Fruit fly (Drosophila melanogaster) whole organism, pupa: ENCODE data around the gene Gem2.

Experiments
- CG10348 ChIP-seq: fragments of 200-800 bp; sonication (Bioruptor generic); IDR thresholded peaks from 2 replicates; pipeline ENCODE4 v1.3.6; 2022; ENCODE audit warnings: missing biosample characterization, missing genetic modification characterization
- CG12605 ChIP-seq: fragments of 200-800 bp; sonication (Bioruptor generic); IDR thresholded peaks from 2 replicates; pipeline ENCODE4 v1.3.6; 2022; ENCODE audit warnings: missing biosample characterization, missing genetic modification characterization
- CG13204 ChIP-seq: fragments of 200-800 bp; sonication (Bioruptor generic); optimal IDR thresholded peaks from 2 replicates; lab custom pipeline; 2018; ENCODE audit warnings: missing biosample characterization, mild to moderate bottlenecking, missing genetic modification characterization, moderate library complexity
- CG14655 ChIP-seq: fragments of 200-800 bp; sonication (Bioruptor generic); optimal IDR thresholded peaks from 3 replicates; lab custom pipeline; 2017; ENCODE audit warnings: mild to moderate bottlenecking, missing biosample characterization, missing genetic modification reagents, missing genetic modification characterization
- CG15710 ChIP-seq: fragments of 200-800 bp; sonication (Bioruptor generic); optimal IDR thresholded peaks from 2 replicates; lab custom pipeline; 2018; ENCODE audit warnings: missing biosample characterization, mild to moderate bottlenecking, missing genetic modification characterization, moderate library complexity
- CG17806 ChIP-seq: fragments of 200-800 bp; sonication (Bioruptor generic); optimal IDR thresholded peaks from 2 replicates; lab custom pipeline; 2018; ENCODE audit warnings: missing biosample characterization, mild to moderate bottlenecking, missing genetic modification characterization, moderate library complexity
- CG32121 ChIP-seq: fragments of 200-800 bp; sonication (Bioruptor generic); IDR thresholded peaks from 2 replicates; pipeline ENCODE4 v1.3.6; 2022; ENCODE audit warnings: missing biosample characterization, missing genetic modification characterization
- CG34367 ChIP-seq: fragments of 200-800 bp; sonication (Bioruptor generic); optimal IDR thresholded peaks from 2 replicates; lab custom pipeline; 2018; ENCODE audit warnings: missing biosample characterization, mild to moderate bottlenecking, missing genetic modification characterization
- CG4496 ChIP-seq: fragments of 200-800 bp; sonication (Bioruptor generic); IDR thresholded peaks from 3 replicates; pipeline ENCODE4 v1.3.6; 2022; ENCODE audit warnings: missing biosample characterization, missing genetic modification characterization
- CG8159 ChIP-seq: fragments of 200-800 bp; sonication (Bioruptor generic); optimal IDR thresholded peaks from 3 replicates; lab custom pipeline; 2018; ENCODE audit warnings: missing biosample characterization, mild to moderate bottlenecking, missing genetic modification characterization, moderate library complexity
- CG8301 ChIP-seq: fragments of 200-800 bp; sonication (Bioruptor generic); optimal IDR thresholded peaks from 2 replicates; lab custom pipeline; 2018; ENCODE audit warnings: missing biosample characterization, mild to moderate bottlenecking, missing genetic modification characterization
- CG9948 ChIP-seq: fragments of 200-800 bp; sonication (Bioruptor generic); optimal IDR thresholded peaks from 2 replicates; lab custom pipeline; 2018; ENCODE audit warnings: missing biosample characterization, mild to moderate bottlenecking, missing genetic modification characterization, moderate library complexity
- D1 ChIP-seq: fragments of 200-800 bp; sonication (Bioruptor generic); optimal IDR thresholded peaks from 2 replicates; lab custom pipeline; 2018; ENCODE audit warnings: missing biosample characterization, mild to moderate bottlenecking, missing genetic modification characterization, moderate library complexity
- EcR ChIP-seq: fragments of 200-800 bp; sonication (Bioruptor generic); optimal IDR thresholded peaks from 3 replicates; lab custom pipeline; 2019; ENCODE audit warnings: missing biosample characterization, missing genetic modification characterization, mild to moderate bottlenecking, moderate library complexity, missing genetic modification reagents
- Ets98B ChIP-seq: fragments of 200-800 bp; sonication (Bioruptor generic); IDR thresholded peaks from 2 replicates; pipeline ENCODE4 v1.3.6; 2022; ENCODE audit warnings: missing biosample characterization, missing genetic modification characterization
- Pif1A ChIP-seq: fragments of 200-800 bp; sonication (Bioruptor generic); optimal IDR thresholded peaks from 3 replicates; lab custom pipeline; 2016; ENCODE audit warnings: missing biosample characterization, missing genetic modification characterization
- Pif1B ChIP-seq: fragments of 200-800 bp; sonication (Bioruptor generic); optimal IDR thresholded peaks from 3 replicates; lab custom pipeline; 2016; ENCODE audit warnings: missing biosample characterization, missing genetic modification characterization
- Snoo ChIP-seq: fragments of 200-800 bp; sonication (Bioruptor generic); optimal IDR thresholded peaks from 3 replicates; lab custom pipeline; 2017; ENCODE audit warnings: missing biosample characterization, mild to moderate bottlenecking, missing genetic modification characterization, inconsistent platforms
- fd96Ca ChIP-seq: fragments of 200-800 bp; sonication (Bioruptor generic); IDR thresholded peaks from 3 replicates; pipeline ENCODE4 v1.3.6; 2022; ENCODE audit warnings: missing biosample characterization, missing genetic modification characterization
- gl ChIP-seq: fragments of 200-800 bp; sonication (Bioruptor generic); optimal IDR thresholded peaks from 2 replicates; lab custom pipeline; 2018; ENCODE audit warnings: missing biosample characterization, mild to moderate bottlenecking, missing genetic modification characterization
- rn ChIP-seq: fragments of 200-800 bp; sonication (Bioruptor generic); IDR thresholded peaks from 2 replicates; pipeline ENCODE4 v1.3.6; 2022; ENCODE audit warnings: missing biosample characterization, missing genetic modification characterization

The Gem2 gene

dm6 chr3L:19085688-19086363, 14.3 kb downstream of the Gem2 start:
- TF ChIP-seq CG4496 (GFP tag; lab: Robert Waterston, UW) (peak; percentile 6; the same call in 1 of the 3 replicates), CG32121 (GFP tag; lab: Robert Waterston, UW) (peak; percentile 42), fd96Ca (GFP tag; lab: Robert Waterston, UW) (0 out of 3 replicates have a peak, but pooled peaks have one; percentile 16), CG13204 (GFP tag; lab: Kevin White, UChicago) (peak; percentile 39), D1 (tag; lab: Kevin White, UChicago) (peak; percentile 36), gl (tag; lab: Kevin White, UChicago) (no peak), Ets98B (GFP tag; lab: Robert Waterston, UW) (no peak)

dm6 chr3L:19083126-19083525, 17.0 kb downstream of the Gem2 start:
- TF ChIP-seq CG13204 (GFP tag; lab: Kevin White, UChicago): no peak
- no peak for TF ChIP-seq CG12605 (GFP tag; lab: Robert Waterston, UW)
- no peak for TF ChIP-seq gl (tag; lab: Kevin White, UChicago)
- TF ChIP-seq Snoo (tag; lab: Kevin White, UChicago): no peak
- no peak for TF ChIP-seq CG15710 (tag; lab: Kevin White, UChicago)
- no peak for TF ChIP-seq D1 (tag; lab: Kevin White, UChicago)
- TF ChIP-seq Pif1A (GFP tag; lab: Kevin White, UChicago): no peak
- no peak for TF ChIP-seq fd96Ca (GFP tag; lab: Robert Waterston, UW)
- no peak for TF ChIP-seq CG17806 (tag; lab: Kevin White, UChicago)
- no peak for TF ChIP-seq CG14655 (GFP tag; lab: Kevin White, UChicago)
- TF ChIP-seq Ets98B (GFP tag; lab: Robert Waterston, UW): no peak
- TF ChIP-seq CG8159: no peak

dm6 chr3L:19080926-19081700, 19.1 kb downstream of the Gem2 start:
- TF ChIP-seq CG13204 (GFP tag; lab: Kevin White, UChicago) (peak; percentile 42), Pif1B (GFP tag; lab: Kevin White, UChicago) (no peak), CG8159 (peak; percentile 47), CG12605 (GFP tag; lab: Robert Waterston, UW) (no peak; the same call in 1 of the 2 replicates), CG34367 (tag; lab: Kevin White, UChicago) (no peak), CG10348 (no peak), gl (tag; lab: Kevin White, UChicago) (no peak), CG4496 (GFP tag; lab: Robert Waterston, UW) (no peak), rn (GFP tag; lab: Robert Waterston, UW) (no peak), D1 (tag; lab: Kevin White, UChicago) (no peak), CG15710 (tag; lab: Kevin White, UChicago) (no peak), CG32121 (GFP tag; lab: Robert Waterston, UW) (no peak), Snoo (tag; lab: Kevin White, UChicago) (no peak), EcR (GFP tag; lab: Kevin White, UChicago) (peak; percentile 98), CG9948 (tag; lab: Kevin White, UChicago) (no peak), CG8301 (tag; lab: Kevin White, UChicago) (no peak), CG17806 (tag; lab: Kevin White, UChicago) (no peak), Ets98B (GFP tag; lab: Robert Waterston, UW) (no peak; the same call in 1 of the 2 replicates), Pif1A (GFP tag; lab: Kevin White, UChicago) (no peak), fd96Ca (GFP tag; lab: Robert Waterston, UW) (0 out of 3 replicates have a peak, but pooled peaks have one; percentile 10), CG14655 (GFP tag; lab: Kevin White, UChicago) (peak; percentile 35)
- TF ChIP-seq, all 21 proteins: peak for 5

- TF ChIP-seq CG8301 (tag; lab: Kevin White, UChicago) (peak; percentile 73), CG34367 (tag; lab: Kevin White, UChicago) (peak; percentile 38), D1 (tag; lab: Kevin White, UChicago) (peak; percentile 31), CG9948 (tag; lab: Kevin White, UChicago) (peak; percentile 60), CG17806 (tag; lab: Kevin White, UChicago) (peak; percentile 21), CG12605 (GFP tag; lab: Robert Waterston, UW) (no peak), CG4496 (GFP tag; lab: Robert Waterston, UW) (no peak; the same call in 1 of the 3 replicates), CG32121 (GFP tag; lab: Robert Waterston, UW) (peak; percentile 47), CG8159 (peak; percentile 80), EcR (GFP tag; lab: Kevin White, UChicago) (no peak), CG13204 (GFP tag; lab: Kevin White, UChicago) (no peak), Ets98B (GFP tag; lab: Robert Waterston, UW) (no peak; the same call in 1 of the 2 replicates), fd96Ca (GFP tag; lab: Robert Waterston, UW) (peak; percentile 54; the same call in 1 of the 3 replicates), CG14655 (GFP tag; lab: Kevin White, UChicago) (peak; percentile 85), Pif1A (GFP tag; lab: Kevin White, UChicago) (peak; percentile 72), CG15710 (tag; lab: Kevin White, UChicago) (peak; percentile 61), CG10348 (no peak), Snoo (tag; lab: Kevin White, UChicago) (peak; percentile 73), gl (tag; lab: Kevin White, UChicago) (no peak), Pif1B (GFP tag; lab: Kevin White, UChicago) (peak; percentile 68), rn (GFP tag; lab: Robert Waterston, UW) (no peak)
Observed at dm6 chr3L:19079798-19080691, 20.1 kb downstream of the Gem2 start.
